Worm (Caenorhabditis elegans) whole organism, L3 larva: ENCODE data around the gene T24A6.20.

ENCODE experiments used
- elt-3 ChIP-seq, 3 experiments: fragments of 150-350 bp in 1 of 3; sonication (generic microtip) in 2 of 3; optimal IDR thresholded peaks; 2 replicates in 2 of 3; 4 replicates in 1 of 3; lab custom pipeline; 2014 to 2017; ENCODE audit warnings: missing biosample characterization in 3 of 3, missing genetic modification characterization in 3 of 3
- nhr-11 ChIP-seq: fragments of 150-350 bp; optimal IDR thresholded peaks from 2 replicates; lab custom pipeline; 2014; ENCODE audit warnings: missing biosample characterization, missing genetic modification characterization
- skn-1 ChIP-seq: fragments of 150-350 bp; optimal IDR thresholded peaks from 2 replicates; lab custom pipeline; 2014; ENCODE audit warnings: missing biosample characterization, missing genetic modification characterization

- TF ChIP-seq elt-3 (tag; optimal IDR thresholded peaks at IDR 0.05; lab: Kevin White, UChicago) (no peak), nhr-11 (tag; lab: Kevin White, UChicago) (no peak), skn-1 (tag; lab: Kevin White, UChicago) (no peak)
Measured at ce11 chrV:3530403-3530802, 22.5 kb upstream of the T24A6.20 start, which contains the start of gene srbc-66.
